Fruit fly (Drosophila melanogaster) whole organism, prepupa: ENCODE measurements around the gene Zcchc7.

Experiments used
- CG11294 ChIP-seq: fragments of 200-800 bp; sonication (Bioruptor generic); IDR thresholded peaks from 2 replicates; pipeline ENCODE4 v1.3.6; 2022; ENCODE audit warnings: missing biosample characterization, missing genetic modification characterization
- CG11762 ChIP-seq: fragments of 200-800 bp; sonication (Bioruptor generic); optimal IDR thresholded peaks from 3 replicates; lab custom pipeline; 2016; ENCODE audit warnings: missing biosample characterization, missing genetic modification characterization; ENCODE audit not compliant: insufficient read depth
- CG16779 ChIP-seq: fragments of 200-800 bp; sonication (Bioruptor generic); optimal IDR thresholded peaks from 3 replicates; lab custom pipeline; 2017; ENCODE audit warnings: missing biosample characterization, mild to moderate bottlenecking, missing genetic modification characterization
- CG6854 ChIP-seq: fragments of 200-800 bp; sonication (Bioruptor generic); optimal IDR thresholded peaks from 2 replicates; lab custom pipeline; 2017; ENCODE audit warnings: missing biosample characterization, mild to moderate bottlenecking, missing genetic modification characterization
- CG7368 ChIP-seq: fragments of 200-800 bp; sonication (Bioruptor generic); optimal IDR thresholded peaks from 3 replicates; lab custom pipeline; 2016; ENCODE audit warnings: missing biosample characterization, missing genetic modification characterization
- CG8119 ChIP-seq: fragments of 200-800 bp; sonication (Bioruptor generic); IDR thresholded peaks from 3 replicates; pipeline ENCODE4 v1.3.6; 2022; ENCODE audit warnings: missing biosample characterization, missing genetic modification characterization
- CG8632 ChIP-seq: fragments of 200-800 bp; sonication (Bioruptor generic); optimal IDR thresholded peaks from 3 replicates; lab custom pipeline; 2016; ENCODE audit warnings: missing biosample characterization, missing genetic modification characterization
- CG9139 ChIP-seq: fragments of 200-800 bp; sonication (Bioruptor generic); optimal IDR thresholded peaks from 3 replicates; lab custom pipeline; 2017; ENCODE audit warnings: missing biosample characterization, mild to moderate bottlenecking, missing genetic modification characterization
- Hr4 ChIP-seq: fragments of 200-800 bp; sonication (Bioruptor generic); optimal IDR thresholded peaks from 3 replicates; lab custom pipeline; 2016; ENCODE audit warnings: missing biosample characterization, missing genetic modification characterization
- OdsH ChIP-seq: fragments of 200-800 bp; sonication (Bioruptor generic); optimal IDR thresholded peaks from 3 replicates; lab custom pipeline; 2016; ENCODE audit warnings: missing biosample characterization, missing genetic modification characterization
- achi ChIP-seq: fragments of 200-800 bp; sonication (Bioruptor generic); optimal IDR thresholded peaks from 3 replicates; lab custom pipeline; 2016; ENCODE audit warnings: missing biosample characterization, missing genetic modification characterization
- eg ChIP-seq: fragments of 200-800 bp; sonication (Bioruptor generic); IDR thresholded peaks from 3 replicates; pipeline ENCODE4 v1.3.6; 2022; ENCODE audit warnings: missing biosample characterization, missing genetic modification characterization
- salr ChIP-seq, 2 experiments: fragments of 200-800 bp; sonication (Bioruptor generic); optimal IDR thresholded peaks; 3 replicates each; lab custom pipeline; 2016 to 2018; ENCODE audit warnings: missing biosample characterization in 2 of 2, missing genetic modification characterization in 2 of 2, mild to moderate bottlenecking in 1 of 2

DNA sequence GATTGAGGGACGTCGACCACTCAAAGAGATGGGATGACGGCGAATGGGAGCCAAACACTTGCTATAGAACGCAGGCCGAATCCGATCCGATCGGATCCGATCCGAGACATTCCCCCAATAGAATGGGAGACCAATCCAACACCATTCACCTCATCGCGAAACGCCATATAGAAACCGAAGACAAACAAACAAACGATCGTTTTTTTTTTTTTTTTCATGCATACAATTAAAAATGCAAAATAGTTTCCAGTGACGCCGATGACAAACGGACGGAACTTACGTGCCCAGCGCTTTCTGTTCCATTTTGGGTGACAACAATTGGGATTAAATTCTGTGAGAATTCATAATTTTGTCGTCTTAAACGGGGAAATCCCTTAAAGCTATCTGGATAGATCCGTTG lies 31.2 kb upstream of the Zcchc7 start:
- TF ChIP-seq OdsH, result no peak
- no peak for TF ChIP-seq achi (GFP tag; lab: Kevin White, UChicago)
- TF ChIP-seq CG8632, result no peak
- TF ChIP-seq eg (GFP tag; lab: Robert Waterston, UW), result no peak
- no peak for TF ChIP-seq CG16779 (tag; lab: Kevin White, UChicago)
- TF ChIP-seq CG11762, result no peak
- TF ChIP-seq salr (GFP tag; optimal IDR thresholded peaks at IDR 0.05; lab: Kevin White, UChicago), result no peak
- no peak for TF ChIP-seq Hr4 (GFP tag; lab: Kevin White, UChicago)
- TF ChIP-seq CG11294 (GFP tag; lab: Robert Waterston, UW), result no peak
- TF ChIP-seq CG8119 (GFP tag; lab: Robert Waterston, UW), result no peak
- TF ChIP-seq CG7368 (GFP tag; lab: Kevin White, UChicago), result no peak
- TF ChIP-seq CG9139 (GFP tag; lab: Kevin White, UChicago), result no peak
- TF ChIP-seq CG6854, result no peak
